Fruit fly (Drosophila melanogaster) whole organism, embryonic: ENCODE measurements around the gene qjt.

Source experiments
- ATbp ChIP-seq: fragments of 200-800 bp; sonication (Bioruptor generic); optimal IDR thresholded peaks from 2 replicates; lab custom pipeline; 2017; ENCODE audit warnings: missing biosample characterization, mild to moderate bottlenecking, missing genetic modification characterization, missing genetic modification reagents
- CG10366 ChIP-seq: fragments of 200-800 bp; sonication (Bioruptor generic); IDR thresholded peaks from 2 replicates; pipeline ENCODE4 v1.3.6; 2022; ENCODE audit warnings: missing biosample characterization, missing genetic modification characterization
- CG12391 ChIP-seq: fragments of 200-800 bp; sonication (Bioruptor generic); optimal IDR thresholded peaks from 3 replicates; lab custom pipeline; 2018; ENCODE audit warnings: missing biosample characterization, mild to moderate bottlenecking, missing genetic modification characterization, moderate library complexity
- CG13424 ChIP-seq: fragments of 200-800 bp; sonication (Bioruptor generic); optimal IDR thresholded peaks from 2 replicates; lab custom pipeline; 2019; ENCODE audit warnings: missing biosample characterization, mild to moderate bottlenecking, missing genetic modification characterization, moderate library complexity
- CG14860 ChIP-seq: fragments of 200-800 bp; sonication (Bioruptor generic); IDR thresholded peaks from 3 replicates; pipeline ENCODE4 v1.3.6; 2022; ENCODE audit warnings: missing biosample characterization, missing genetic modification characterization; ENCODE audit not compliant: partially characterized antibody
- CG14965 ChIP-seq: fragments of 200-800 bp; sonication (Bioruptor generic); optimal IDR thresholded peaks from 2 replicates; lab custom pipeline; 2016; ENCODE audit warnings: missing biosample characterization, missing genetic modification characterization, borderline replicate concordance
- CG15601 ChIP-seq: fragments of 200-800 bp; sonication (Bioruptor generic); optimal IDR thresholded peaks from 3 replicates; lab custom pipeline; 2019; ENCODE audit warnings: missing biosample characterization, mild to moderate bottlenecking, missing genetic modification characterization, moderate library complexity
- CG16863 ChIP-seq: fragments of 200-800 bp; sonication (Bioruptor generic); optimal IDR thresholded peaks from 3 replicates; lab custom pipeline; 2016; ENCODE audit warnings: missing biosample characterization, missing genetic modification characterization
- CG17385 ChIP-seq: fragments of 200-800 bp; sonication (Bioruptor generic); optimal IDR thresholded peaks from 3 replicates; lab custom pipeline; 2018; ENCODE audit warnings: missing biosample characterization, mild to moderate bottlenecking, missing genetic modification characterization
- CG3281 ChIP-seq: fragments of 200-800 bp; sonication (Bioruptor generic); optimal IDR thresholded peaks from 3 replicates; lab custom pipeline; 2017; ENCODE audit warnings: missing biosample characterization, mild to moderate bottlenecking, missing genetic modification characterization
- CG33213 ChIP-seq: fragments of 200-800 bp; sonication (Bioruptor generic); optimal IDR thresholded peaks from 3 replicates; lab custom pipeline; 2016; ENCODE audit warnings: missing biosample characterization, missing genetic modification characterization
- CG6813 ChIP-seq: fragments of 200-800 bp; sonication (Bioruptor generic); optimal IDR thresholded peaks from 2 replicates; lab custom pipeline; 2017; ENCODE audit warnings: missing biosample characterization, missing genetic modification characterization, mild to moderate bottlenecking, moderate library complexity, missing genetic modification reagents
- CG7372 ChIP-seq: fragments of 200-800 bp; sonication (Bioruptor generic); IDR thresholded peaks from 2 replicates; pipeline ENCODE4 v1.3.6; 2022; ENCODE audit warnings: missing biosample characterization, missing genetic modification characterization
- CG8089 ChIP-seq: fragments of 200-800 bp; sonication (Bioruptor generic); optimal IDR thresholded peaks from 3 replicates; lab custom pipeline; 2016; ENCODE audit warnings: missing biosample characterization, missing genetic modification characterization
- CG9215 ChIP-seq: fragments of 200-800 bp; sonication (Bioruptor generic); IDR thresholded peaks from 2 replicates; pipeline ENCODE4 v1.3.6; 2022; ENCODE audit warnings: missing biosample characterization, missing genetic modification characterization
- CG9727 ChIP-seq: fragments of 200-800 bp; sonication (Bioruptor generic); optimal IDR thresholded peaks from 3 replicates; lab custom pipeline; 2017; ENCODE audit warnings: missing biosample characterization, mild to moderate bottlenecking, missing genetic modification characterization
- Dbx ChIP-seq: fragments of 200-800 bp; sonication (Bioruptor generic); IDR thresholded peaks from 3 replicates; pipeline ENCODE4 v1.3.6; 2022; ENCODE audit warnings: missing biosample characterization, missing genetic modification characterization
- E2f2 ChIP-seq: fragments of 200-800 bp; sonication (Bioruptor generic); IDR thresholded peaks from 2 replicates; pipeline ENCODE4 v1.3.6; 2022; ENCODE audit warnings: missing biosample characterization, missing genetic modification characterization
- Elba2 ChIP-seq: fragments of 200-800 bp; sonication (Bioruptor generic); optimal IDR thresholded peaks from 3 replicates; lab custom pipeline; 2016; ENCODE audit warnings: missing biosample characterization, missing genetic modification characterization
- Ets97D ChIP-seq: fragments of 200-800 bp; sonication (Bioruptor generic); optimal IDR thresholded peaks from 3 replicates; lab custom pipeline; 2016; ENCODE audit warnings: missing biosample characterization, missing genetic modification characterization
- Hmr ChIP-seq: fragments of 200-800 bp; sonication (Bioruptor generic); optimal IDR thresholded peaks from 3 replicates; lab custom pipeline; 2017; ENCODE audit warnings: mild to moderate bottlenecking, missing biosample characterization, missing genetic modification reagents, missing genetic modification characterization
- Hr3 ChIP-seq: fragments of 200-800 bp; sonication (Bioruptor generic); optimal IDR thresholded peaks from 3 replicates; lab custom pipeline; 2016; ENCODE audit warnings: missing biosample characterization, missing genetic modification characterization
- Trl ChIP-seq, 3 experiments: fragments of >200 bp in 2 of 3; fragments of 200-800 bp in 1 of 3; sonication (Bioruptor generic) in 1 of 3; optimal IDR thresholded peaks; 2 replicates in 1 of 3; 3 replicates in 2 of 3; lab custom pipeline; 2016 to 2017; ENCODE audit warnings: missing biosample characterization in 1 of 3, missing genetic modification characterization in 1 of 3
- ara ChIP-seq: fragments of 200-800 bp; sonication (Bioruptor generic); IDR thresholded peaks from 2 replicates; pipeline ENCODE4 v1.3.6; 2022; ENCODE audit warnings: missing biosample characterization, missing genetic modification characterization
- crc ChIP-seq: fragments of 200-800 bp; sonication (Bioruptor generic); optimal IDR thresholded peaks from 2 replicates; lab custom pipeline; 2016; ENCODE audit warnings: missing biosample characterization, missing genetic modification characterization
- disco-r ChIP-seq: fragments of 200-800 bp; sonication (Bioruptor generic); optimal IDR thresholded peaks from 2 replicates; lab custom pipeline; 2016; ENCODE audit warnings: missing biosample characterization, missing genetic modification characterization
- eve ChIP-seq, 2 experiments: fragments of >200 bp; optimal IDR thresholded peaks; 2 replicates each; lab custom pipeline; 2017; ENCODE audit warnings: missing biosample characterization in 2 of 2, missing genetic modification characterization in 2 of 2
- eyg ChIP-seq: fragments of 200-800 bp; sonication (Bioruptor generic); optimal IDR thresholded peaks from 3 replicates; lab custom pipeline; 2016; ENCODE audit warnings: missing biosample characterization, missing genetic modification characterization
- gce ChIP-seq: fragments of 200-800 bp; sonication (Bioruptor generic); IDR thresholded peaks from 3 replicates; pipeline ENCODE4 v1.3.6; 2022; ENCODE audit warnings: missing biosample characterization, missing genetic modification characterization
- gcm ChIP-seq: fragments of 200-800 bp; sonication (Bioruptor generic); optimal IDR thresholded peaks from 2 replicates; lab custom pipeline; 2019; ENCODE audit warnings: missing biosample characterization, mild to moderate bottlenecking, missing genetic modification characterization, moderate library complexity
- gem ChIP-seq: fragments of 200-800 bp; sonication (Bioruptor generic); optimal IDR thresholded peaks from 2 replicates; lab custom pipeline; 2019; ENCODE audit warnings: missing biosample characterization, mild to moderate bottlenecking, missing genetic modification characterization, moderate library complexity
- gt ChIP-seq: fragments of 200-800 bp; sonication (Bioruptor generic); IDR thresholded peaks from 2 replicates; pipeline ENCODE4 v1.3.6; 2022; ENCODE audit warnings: missing biosample characterization, missing genetic modification characterization
- hb ChIP-seq: fragments of 200-800 bp; sonication (Bioruptor generic); IDR thresholded peaks from 3 replicates; pipeline ENCODE4 v1.3.6; 2022; ENCODE audit warnings: missing biosample characterization, missing genetic modification characterization; ENCODE audit not compliant: partially characterized antibody
- knrl ChIP-seq: fragments of 200-800 bp; sonication (Bioruptor generic); IDR thresholded peaks from 3 replicates; pipeline ENCODE4 v1.3.6; 2022; ENCODE audit warnings: missing biosample characterization, missing genetic modification characterization; ENCODE audit not compliant: partially characterized antibody
- lilli ChIP-seq: fragments of 200-800 bp; sonication (Bioruptor generic); optimal IDR thresholded peaks from 3 replicates; lab custom pipeline; 2016; ENCODE audit warnings: missing biosample characterization, missing genetic modification characterization
- nmo ChIP-seq: fragments of 200-800 bp; sonication (Bioruptor generic); optimal IDR thresholded peaks from 2 replicates; lab custom pipeline; 2018; ENCODE audit warnings: missing biosample characterization, mild to moderate bottlenecking, missing genetic modification characterization, moderate library complexity
- otp ChIP-seq: fragments of 200-800 bp; sonication (Bioruptor generic); IDR thresholded peaks from 3 replicates; pipeline ENCODE4, ENCODE4 v1.3.6; 2022; ENCODE audit warnings: missing biosample characterization, missing genetic modification characterization
- pnt ChIP-seq: fragments of 200-800 bp; sonication (Bioruptor generic); optimal IDR thresholded peaks from 3 replicates; lab custom pipeline; 2016; ENCODE audit warnings: missing biosample characterization, missing genetic modification characterization
- psq ChIP-seq: fragments of 200-800 bp; sonication (Bioruptor generic); optimal IDR thresholded peaks from 2 replicates; lab custom pipeline; 2017; ENCODE audit warnings: missing biosample characterization, missing genetic modification characterization
- pum ChIP-seq: fragments of 200-800 bp; sonication (Bioruptor generic); optimal IDR thresholded peaks from 2 replicates; lab custom pipeline; 2016; ENCODE audit warnings: missing biosample characterization, missing genetic modification characterization
- sd ChIP-seq: fragments of 200-800 bp; sonication (Bioruptor generic); optimal IDR thresholded peaks from 3 replicates; lab custom pipeline; 2018; ENCODE audit warnings: missing biosample characterization, mild to moderate bottlenecking, missing genetic modification characterization, moderate library complexity
- sisA ChIP-seq: fragments of 200-800 bp; sonication (Bioruptor generic); IDR thresholded peaks from 2 replicates; pipeline ENCODE4 v1.3.6; 2022; ENCODE audit warnings: missing biosample characterization, missing genetic modification characterization
- slp2 ChIP-seq: fragments of 200-800 bp; sonication (Bioruptor generic); optimal IDR thresholded peaks from 2 replicates; lab custom pipeline; 2016; ENCODE audit warnings: missing biosample characterization, missing genetic modification characterization
- stwl ChIP-seq: fragments of 200-800 bp; sonication (Bioruptor generic); optimal IDR thresholded peaks from 3 replicates; lab custom pipeline; 2018; ENCODE audit warnings: missing biosample characterization, mild to moderate bottlenecking, missing genetic modification characterization, moderate library complexity
- sug ChIP-seq: fragments of 200-800 bp; optimal IDR thresholded peaks from 2 replicates; lab custom pipeline; 2019; ENCODE audit warnings: missing biosample characterization, mild to moderate bottlenecking, missing genetic modification characterization, moderate library complexity
- tap ChIP-seq: fragments of 200-800 bp; optimal IDR thresholded peaks from 3 replicates; lab custom pipeline; 2019; ENCODE audit warnings: missing biosample characterization, mild to moderate bottlenecking, missing genetic modification characterization, moderate library complexity
- tna ChIP-seq: fragments of 200-800 bp; sonication (Bioruptor generic); IDR thresholded peaks from 2 replicates; pipeline ENCODE4 v1.3.6; 2022; ENCODE audit warnings: missing biosample characterization, missing genetic modification characterization; ENCODE audit not compliant: partially characterized antibody
- vnd ChIP-seq: fragments of 200-800 bp; sonication (Bioruptor generic); IDR thresholded peaks from 3 replicates; pipeline ENCODE4 v1.3.6; 2022; ENCODE audit warnings: missing biosample characterization, missing genetic modification characterization; ENCODE audit not compliant: partially characterized antibody
- zfh1 ChIP-seq: fragments of 200-800 bp; sonication (Bioruptor generic); IDR thresholded peaks from 3 replicates; pipeline ENCODE4 v1.3.6; 2022; ENCODE audit warnings: missing biosample characterization, missing genetic modification characterization

The qjt gene

dm6 chr3L:17474711-17475451 is 4.0 kb upstream of the qjt start, which contains the start of the genes UQCR-Q and CG46525:
Gene UQCR-Q, plus strand, starts transcription at chr3L:17474761.
Gene CG46525, plus strand, starts transcription at chr3L:17475220.
- TF ChIP-seq CG14965 (GFP tag; lab: Kevin White, UChicago) = no peak
- peak; percentile 86 for TF ChIP-seq E2f2
- TF ChIP-seq gcm (GFP tag; lab: Kevin White, UChicago) = no peak
- TF ChIP-seq tna (GFP tag; lab: Robert Waterston, UW) = 0 out of 2 replicates have a peak, but pooled peaks have one; percentile 16
- TF ChIP-seq Trl (optimal IDR thresholded peaks at IDR 0.05; lab: Kevin White, UChicago) = no peak
- TF ChIP-seq Trl (GFP tag; optimal IDR thresholded peaks at IDR 0.05; lab: Kevin White, UChicago) = no peak
- TF ChIP-seq nmo (GFP tag; lab: Kevin White, UChicago) = peak; percentile 56
- no peak for TF ChIP-seq gt (GFP tag; lab: Robert Waterston, UW)
- peak; percentile 22; the same call in 1 of the 3 replicates for TF ChIP-seq knrl (GFP tag; lab: Robert Waterston, UW)
- TF ChIP-seq Hr3 (GFP tag; lab: Kevin White, UChicago) = no peak
- no peak for TF ChIP-seq ATbp (GFP tag; lab: Kevin White, UChicago)
- no peak for TF ChIP-seq sisA (GFP tag; lab: Robert Waterston, UW)
- no peak for TF ChIP-seq pnt (GFP tag; lab: Kevin White, UChicago)
- TF ChIP-seq ara (GFP tag; lab: Robert Waterston, UW) = no peak
- no peak for TF ChIP-seq gem (tag; lab: Kevin White, UChicago)
- no peak for TF ChIP-seq disco-r
- no peak for TF ChIP-seq zfh1 (GFP tag; lab: Robert Waterston, UW)
- TF ChIP-seq sug (tag; lab: Kevin White, UChicago) = peak; percentile 35
- no peak for TF ChIP-seq psq (GFP tag; lab: Kevin White, UChicago)
- peak; percentile 69 for TF ChIP-seq sd
- no peak for TF ChIP-seq tap
- no peak for TF ChIP-seq vnd (GFP tag; lab: Robert Waterston, UW)
- TF ChIP-seq hb (GFP tag; lab: Robert Waterston, UW) = no peak
- no peak for TF ChIP-seq CG12391 (tag; lab: Kevin White, UChicago)
- no peak for TF ChIP-seq CG9215 (GFP tag; lab: Robert Waterston, UW)
- TF ChIP-seq CG17385 (GFP tag; lab: Kevin White, UChicago) = no peak
- peak; percentile 78 for TF ChIP-seq Hmr (GFP tag; lab: Kevin White, UChicago)
- TF ChIP-seq CG9727 (GFP tag; lab: Kevin White, UChicago) = no peak
- no peak for TF ChIP-seq CG10366 (GFP tag; lab: Robert Waterston, UW)
- no peak for TF ChIP-seq Dbx (GFP tag; lab: Robert Waterston, UW)
- no peak for TF ChIP-seq CG3281 (GFP tag; lab: Kevin White, UChicago)
- TF ChIP-seq CG6813 = no peak
- TF ChIP-seq CG15601 (tag; lab: Kevin White, UChicago) = peak; percentile 58
- TF ChIP-seq lilli = no peak
- TF ChIP-seq CG13424 (tag; lab: Kevin White, UChicago) = peak; percentile 12
- no peak for TF ChIP-seq CG7372 (GFP tag; lab: Robert Waterston, UW)
- no peak for TF ChIP-seq eyg (GFP tag; lab: Kevin White, UChicago)
- TF ChIP-seq CG8089 (GFP tag; lab: Kevin White, UChicago) = no peak
- TF ChIP-seq Ets97D (GFP tag; lab: Kevin White, UChicago) = peak; percentile 81
- no peak for TF ChIP-seq pum (GFP tag; lab: Kevin White, UChicago)
- no peak for TF ChIP-seq CG16863
- peak; percentile 12 for TF ChIP-seq Elba2 (GFP tag; lab: Kevin White, UChicago)
- TF ChIP-seq crc (GFP tag; lab: Kevin White, UChicago) = no peak
- TF ChIP-seq gce (GFP tag; lab: Robert Waterston, UW) = no peak
- TF ChIP-seq eve (GFP tag; optimal IDR thresholded peaks at IDR 0.05; lab: Kevin White, UChicago) = no peak
- no peak for TF ChIP-seq otp (GFP tag; lab: Robert Waterston, UW)
- peak; percentile 72 for TF ChIP-seq stwl (tag; lab: Kevin White, UChicago)
- TF ChIP-seq CG14860 (GFP tag; lab: Robert Waterston, UW) = no peak
- TF ChIP-seq CG33213 (GFP tag; lab: Kevin White, UChicago) = peak; percentile 72
- TF ChIP-seq slp2 (GFP tag; lab: Kevin White, UChicago) = no peak
